Worm (Caenorhabditis elegans) whole organism, mixed stage, embryonic: ENCODE results near the gene pitr-5.

ENCODE experiments used
- M03D4.4 ChIP-seq: sonication (generic microtip); optimal IDR thresholded peaks from 2 replicates; lab custom pipeline; 2017; ENCODE audit warnings: mild to moderate bottlenecking, missing genetic modification characterization, missing compliant biosample characterization
- bed-3 ChIP-seq: fragments of 200-800 bp; sonication (Bioruptor generic); optimal IDR thresholded peaks from 3 replicates; lab custom pipeline; 2018; ENCODE audit warnings: mild to moderate bottlenecking, missing genetic modification characterization, moderate library complexity, missing compliant biosample characterization
- blmp-1 ChIP-seq: fragments of 150-350 bp; optimal IDR thresholded peaks from 2 replicates; lab custom pipeline; 2014; ENCODE audit warnings: missing biosample characterization, missing genetic modification characterization
- ceh-39 ChIP-seq: fragments of 150-350 bp; optimal IDR thresholded peaks from 2 replicates; lab custom pipeline; 2014; ENCODE audit warnings: missing biosample characterization, missing genetic modification characterization
- ceh-43 ChIP-seq: fragments of 200-800 bp; sonication (Bioruptor generic); optimal IDR thresholded peaks from 2 replicates; lab custom pipeline; 2018; ENCODE audit warnings: mild to moderate bottlenecking, missing genetic modification characterization, moderate library complexity, missing compliant biosample characterization
- ceh-83 ChIP-seq: fragments of 200-800 bp; sonication (Bioruptor generic); optimal IDR thresholded peaks from 2 replicates; lab custom pipeline; 2018; ENCODE audit warnings: mild to moderate bottlenecking, missing genetic modification characterization, missing compliant biosample characterization
- ces-1 ChIP-seq: fragments of 150-350 bp; optimal IDR thresholded peaks from 2 replicates; lab custom pipeline; 2014; ENCODE audit warnings: missing biosample characterization, missing genetic modification reagents, missing genetic modification characterization
- cnd-1 ChIP-seq: fragments of 200-800 bp; sonication (Bioruptor generic); optimal IDR thresholded peaks from 2 replicates; lab custom pipeline; 2018; ENCODE audit warnings: mild to moderate bottlenecking, missing genetic modification characterization, missing compliant biosample characterization
- drap-1 ChIP-seq: fragments of 200-800 bp; sonication (Bioruptor generic); optimal IDR thresholded peaks from 3 replicates; lab custom pipeline; 2018; ENCODE audit warnings: mild to moderate bottlenecking, missing genetic modification characterization, missing compliant biosample characterization
- elt-1 ChIP-seq: sonication (generic microtip); optimal IDR thresholded peaks from 2 replicates; lab custom pipeline; 2017; ENCODE audit warnings: missing genetic modification characterization, mild to moderate bottlenecking, missing compliant biosample characterization, antibody characterized with exemption, moderate library complexity, borderline replicate concordance; ENCODE audit not compliant: insufficient read depth
- flh-1 ChIP-seq: fragments of 200-800 bp; sonication (Bioruptor generic); optimal IDR thresholded peaks from 2 replicates; lab custom pipeline; 2018; ENCODE audit warnings: mild to moderate bottlenecking, missing genetic modification characterization, moderate library complexity, missing compliant biosample characterization
- hlh-1 ChIP-seq: fragments of 150-350 bp; optimal IDR thresholded peaks from 2 replicates; lab custom pipeline; 2014; ENCODE audit warnings: missing biosample characterization, missing genetic modification reagents, missing genetic modification characterization
- lin-13 ChIP-seq: fragments of 150-350 bp; optimal IDR thresholded peaks from 2 replicates; lab custom pipeline; 2014; ENCODE audit warnings: missing biosample characterization, missing genetic modification characterization
- lin-32 ChIP-seq: fragments of 200-800 bp; sonication (Bioruptor generic); optimal IDR thresholded peaks from 2 replicates; lab custom pipeline; 2018; ENCODE audit warnings: mild to moderate bottlenecking, missing genetic modification characterization, missing compliant biosample characterization
- lsy-2 ChIP-seq: fragments of 150-350 bp; optimal IDR thresholded peaks from 2 replicates; lab custom pipeline; 2014; ENCODE audit warnings: missing biosample characterization, missing genetic modification characterization
- mab-5 ChIP-seq: fragments of 150-350 bp; optimal IDR thresholded peaks from 2 replicates; lab custom pipeline; 2014; ENCODE audit warnings: missing biosample characterization, missing genetic modification characterization
- mls-2 ChIP-seq: sonication (generic microtip); optimal IDR thresholded peaks from 2 replicates; lab custom pipeline; 2016; ENCODE audit warnings: mild to moderate bottlenecking, missing genetic modification characterization, moderate library complexity, missing compliant biosample characterization
- nhr-12 ChIP-seq: fragments of 150-350 bp; optimal IDR thresholded peaks from 2 replicates; lab custom pipeline; 2014; ENCODE audit warnings: missing biosample characterization, missing genetic modification characterization
- nhr-2 ChIP-seq: fragments of 150-350 bp; optimal IDR thresholded peaks from 2 replicates; lab custom pipeline; 2014; ENCODE audit warnings: missing biosample characterization, missing genetic modification characterization
- nhr-237 ChIP-seq: fragments of 150-350 bp; optimal IDR thresholded peaks from 2 replicates; lab custom pipeline; 2014; ENCODE audit warnings: missing biosample characterization, missing genetic modification characterization
- nhr-76 ChIP-seq: sonication (generic microtip); optimal IDR thresholded peaks from 2 replicates; lab custom pipeline; 2017; ENCODE audit warnings: missing biosample characterization, missing genetic modification characterization
- sem-2 ChIP-seq: fragments of 200-800 bp; sonication (Bioruptor generic); optimal IDR thresholded peaks from 2 replicates; lab custom pipeline; 2018; ENCODE audit warnings: mild to moderate bottlenecking, missing genetic modification characterization, missing compliant biosample characterization
- sptf-1 ChIP-seq: sonication (generic microtip); optimal IDR thresholded peaks from 2 replicates; lab custom pipeline; 2017; ENCODE audit warnings: mild to moderate bottlenecking, missing genetic modification characterization, moderate library complexity, missing compliant biosample characterization
- tbx-8 ChIP-seq: fragments of 200-800 bp; sonication (Bioruptor generic); optimal IDR thresholded peaks from 2 replicates; lab custom pipeline; 2018; ENCODE audit warnings: mild to moderate bottlenecking, missing genetic modification characterization, moderate library complexity, missing compliant biosample characterization
- unc-120 ChIP-seq: sonication (generic microtip); optimal IDR thresholded peaks from 2 replicates; lab custom pipeline; 2017; ENCODE audit warnings: missing genetic modification characterization, missing compliant biosample characterization; ENCODE audit not compliant: poor library complexity, severe bottlenecking
- zip-8 ChIP-seq: fragments of 150-350 bp; optimal IDR thresholded peaks from 2 replicates; lab custom pipeline; 2014; ENCODE audit warnings: missing biosample characterization, missing genetic modification characterization
- ztf-11 ChIP-seq: fragments of 150-350 bp; optimal IDR thresholded peaks from 2 replicates; lab custom pipeline; 2014; ENCODE audit warnings: missing biosample characterization, missing genetic modification characterization

pitr-5 gene

DNA sequence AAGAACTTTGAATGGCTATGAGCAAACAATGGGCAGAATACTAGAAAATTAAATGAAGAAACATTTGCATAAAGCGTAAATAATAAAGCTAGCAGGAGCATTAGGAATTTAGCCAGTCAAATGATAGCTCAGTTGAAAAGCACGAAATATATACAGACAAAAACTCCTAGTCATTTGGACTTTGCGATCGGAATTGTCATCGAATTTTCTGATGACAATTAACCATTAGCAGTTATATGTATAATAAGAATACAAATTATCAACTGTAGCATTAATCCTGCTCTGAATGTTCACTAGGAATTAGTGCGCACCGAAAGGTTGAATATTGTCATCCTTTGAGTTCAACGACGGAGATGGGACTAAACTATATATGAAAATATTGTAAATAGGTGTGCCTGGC, 37.3 kb upstream of the pitr-5 start, which contains the start of gene ugt-38:
TSS of gene ugt-38 (minus strand) at position 101 of the 400 bp plus-strand sequence.
- TF ChIP-seq nhr-237 (tag; lab: Kevin White, UChicago), result no peak
- no peak for TF ChIP-seq sem-2
- no peak for TF ChIP-seq mls-2 (tag; lab: Kevin White, UChicago)
- TF ChIP-seq ztf-11 (tag; lab: Kevin White, UChicago), result no peak
- no peak for TF ChIP-seq lin-13 (tag; lab: Kevin White, UChicago)
- no peak for TF ChIP-seq lsy-2 (tag; lab: Kevin White, UChicago)
- TF ChIP-seq zip-8, result no peak
- no peak for TF ChIP-seq mab-5 (tag; lab: Kevin White, UChicago)
- no peak for TF ChIP-seq nhr-2 (tag; lab: Kevin White, UChicago)
- TF ChIP-seq sptf-1, result no peak
- no peak for TF ChIP-seq hlh-1
- TF ChIP-seq flh-1 (GFP tag; lab: Kevin White, UChicago), result no peak
- TF ChIP-seq ces-1 (GFP tag; lab: Kevin White, UChicago), result no peak
- TF ChIP-seq M03D4.4 (tag; lab: Kevin White, UChicago), result no peak
- no peak for TF ChIP-seq cnd-1 (tag; lab: Kevin White, UChicago)
- no peak for TF ChIP-seq ceh-83 (GFP tag; lab: Kevin White, UChicago)

ce11 chrV:7150570-7150969, 34.1 kb upstream of the pitr-5 start, which contains the start of gene F10D2.8:
F10D2.8 (minus strand) TSS chrV:7150714.
- TF ChIP-seq mab-5 (tag; lab: Kevin White, UChicago) (no peak), ceh-43 (GFP tag; lab: Kevin White, UChicago) (no peak), nhr-12 (tag; lab: Kevin White, UChicago) (no peak), mls-2 (tag; lab: Kevin White, UChicago) (no peak), lin-32 (GFP tag; lab: Kevin White, UChicago) (no peak), zip-8 (no peak), blmp-1 (no peak), lsy-2 (tag; lab: Kevin White, UChicago) (no peak)

DNA sequence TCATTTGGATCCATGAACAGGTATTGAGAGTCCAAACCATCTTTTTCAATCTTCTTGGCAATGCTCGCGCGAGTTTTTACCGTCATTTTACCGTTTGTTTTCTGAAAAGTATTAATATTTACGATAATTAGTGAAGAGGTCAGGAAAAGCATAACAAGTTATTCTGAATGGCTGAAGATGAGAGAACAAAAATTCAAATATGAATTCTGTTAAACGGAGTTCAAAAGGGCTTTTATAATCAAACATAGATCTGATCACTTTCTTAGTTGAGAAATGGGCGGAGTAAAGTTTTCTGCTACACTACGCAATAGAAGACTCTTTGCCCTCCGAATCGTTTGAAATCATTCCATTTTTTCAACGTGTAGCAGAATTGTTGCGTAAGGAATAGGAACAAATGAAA, 31.6 kb upstream of the pitr-5 start, which contains the start of gene fat-7:
TSS of gene fat-7 (minus strand) at position 101 of the 400 bp plus-strand sequence.
- TF ChIP-seq bed-3 (GFP tag; lab: Kevin White, UChicago) (no peak), unc-120 (tag; lab: Kevin White, UChicago) (no peak), tbx-8 (GFP tag; lab: Kevin White, UChicago) (no peak), flh-1 (GFP tag; lab: Kevin White, UChicago) (no peak), hlh-1 (no peak), ceh-39 (tag; lab: Kevin White, UChicago) (no peak), lin-13 (tag; lab: Kevin White, UChicago) (no peak)

DNA sequence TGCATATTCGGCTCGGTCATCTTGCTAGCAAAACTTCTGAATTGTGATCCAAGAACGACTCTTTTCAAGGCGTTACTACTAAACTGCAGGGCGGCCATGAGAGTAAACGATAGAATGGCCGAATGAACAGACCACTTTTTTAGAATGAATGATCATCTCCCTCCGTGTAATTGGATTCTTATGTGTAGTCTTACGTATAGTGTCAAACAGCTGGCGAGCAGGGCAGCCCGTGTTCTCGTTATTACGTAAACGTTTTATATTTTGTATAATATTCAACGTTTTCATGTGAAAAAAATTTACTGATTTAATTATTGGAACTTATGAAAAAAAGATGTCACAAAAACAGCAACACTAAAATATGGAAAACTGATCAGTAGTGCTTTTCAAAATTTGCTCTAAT, 28.6 kb upstream of the pitr-5 start, which contains the start of gene F10D2.10:
TSS of gene F10D2.10 (minus strand) at position 101 of the 400 bp plus-strand sequence.
- peak; percentile 40 for TF ChIP-seq hlh-1
- no peak for TF ChIP-seq ceh-83 (GFP tag; lab: Kevin White, UChicago)
- no peak for TF ChIP-seq zip-8
- no peak for TF ChIP-seq lin-13 (tag; lab: Kevin White, UChicago)

ce11 chrV:7157089-7157488, 27.6 kb upstream of the pitr-5 start, which contains the start of gene ugt-39:
ugt-39 (plus strand) TSS chrV:7157142.
- TF ChIP-seq M03D4.4 (tag; lab: Kevin White, UChicago) (no peak), ceh-43 (GFP tag; lab: Kevin White, UChicago) (no peak), ztf-11 (tag; lab: Kevin White, UChicago) (no peak), bed-3 (GFP tag; lab: Kevin White, UChicago) (no peak)

DNA sequence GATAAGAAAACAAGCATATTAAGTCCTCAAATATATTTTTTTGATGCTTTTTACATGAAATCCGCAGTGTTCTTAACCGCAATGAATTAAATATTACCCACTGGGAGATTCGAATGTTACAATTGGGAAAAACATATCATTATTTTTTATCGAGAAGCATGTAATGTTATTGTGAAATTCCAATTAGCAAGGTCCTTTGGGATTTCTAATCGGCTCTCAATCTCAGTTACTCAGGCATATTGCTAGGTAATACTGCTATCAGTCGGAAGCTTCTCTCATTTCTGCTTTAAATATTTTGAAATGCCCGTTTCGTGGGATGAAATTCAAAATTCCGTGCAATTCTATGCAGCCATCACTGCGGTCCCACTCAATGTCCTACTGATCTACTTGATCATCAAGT, 25.3 kb upstream of the pitr-5 start, which contains the start of gene str-204:
TSS of gene str-204 (plus strand) at position 301 of the 400 bp plus-strand sequence.
- no peak for TF ChIP-seq mls-2 (tag; lab: Kevin White, UChicago)
- no peak for TF ChIP-seq drap-1 (GFP tag; lab: Kevin White, UChicago)
- TF ChIP-seq nhr-76, result no peak
- no peak for TF ChIP-seq hlh-1
- TF ChIP-seq lin-32 (GFP tag; lab: Kevin White, UChicago), result no peak
- no peak for TF ChIP-seq flh-1 (GFP tag; lab: Kevin White, UChicago)
- TF ChIP-seq elt-1 (tag; lab: Kevin White, UChicago), result no peak
- TF ChIP-seq nhr-2 (tag; lab: Kevin White, UChicago), result no peak
- no peak for TF ChIP-seq cnd-1 (tag; lab: Kevin White, UChicago)
- TF ChIP-seq, all 35 proteins: peak for 0
